Worm (Caenorhabditis elegans) whole organism, mixed stage, embryonic: ENCODE data around the gene gcy-20.

ENCODE experiments used
- drap-1 ChIP-seq: fragments of 200-800 bp; sonication (Bioruptor generic); optimal IDR thresholded peaks from 3 replicates; lab custom pipeline; 2018; ENCODE audit warnings: mild to moderate bottlenecking, missing genetic modification characterization, missing compliant biosample characterization
- nhr-237 ChIP-seq: fragments of 150-350 bp; optimal IDR thresholded peaks from 2 replicates; lab custom pipeline; 2014; ENCODE audit warnings: missing biosample characterization, missing genetic modification characterization
- snpc-4 ChIP-seq: fragments of 150-350 bp; optimal IDR thresholded peaks from 2 replicates; lab custom pipeline; 2014; ENCODE audit warnings: missing biosample characterization, missing genetic modification characterization
- sptf-1 ChIP-seq: sonication (generic microtip); optimal IDR thresholded peaks from 2 replicates; lab custom pipeline; 2017; ENCODE audit warnings: mild to moderate bottlenecking, missing genetic modification characterization, moderate library complexity, missing compliant biosample characterization
- unc-39 ChIP-seq: fragments of 150-350 bp; optimal IDR thresholded peaks from 2 replicates; lab custom pipeline; 2014; ENCODE audit warnings: missing biosample characterization, missing genetic modification characterization
- zip-8 ChIP-seq: fragments of 150-350 bp; optimal IDR thresholded peaks from 2 replicates; lab custom pipeline; 2014; ENCODE audit warnings: missing biosample characterization, missing genetic modification characterization

- TF ChIP-seq nhr-237 (tag; lab: Kevin White, UChicago) (no peak), zip-8 (tag; lab: Kevin White, UChicago) (no peak), sptf-1 (tag; lab: Kevin White, UChicago) (no peak), unc-39 (tag; lab: Kevin White, UChicago) (no peak), snpc-4 (tag; lab: Kevin White, UChicago) (no peak), drap-1 (GFP tag; lab: Kevin White, UChicago) (no peak)
Measured at ce11 chrV:16209837-16210236, 43.8 kb downstream of the gcy-20 start, which contains the start of gene oac-15.
